Worm (Caenorhabditis elegans): ENCODE data around the gene tbc-1.

- TF ChIP-seq nhr-12 (tag; optimal IDR thresholded peaks at IDR 0.05): no peak
- TF ChIP-seq sma-9 (GFP tag; optimal IDR thresholded peaks at IDR 0.05): no peak
- no peak for TF ChIP-seq sma-9 (tag; optimal IDR thresholded peaks at IDR 0.05)
- TF ChIP-seq ztf-11 (tag; optimal IDR thresholded peaks at IDR 0.05): no peak
- no peak for TF ChIP-seq nhr-77 (tag; optimal IDR thresholded peaks at IDR 0.05)
- no peak for TF ChIP-seq alr-1 (tag; optimal IDR thresholded peaks at IDR 0.05)
- TF ChIP-seq gmeb-1 (tag; optimal IDR thresholded peaks at IDR 0.05): no peak
- no peak for TF ChIP-seq C34F6.9 (tag; optimal IDR thresholded peaks at IDR 0.05)
- no peak for TF ChIP-seq mab-5 (tag; optimal IDR thresholded peaks at IDR 0.05)
- no peak for TF ChIP-seq unc-55 (GFP tag; optimal IDR thresholded peaks at IDR 0.05)
- TF ChIP-seq lin-13 (GFP tag; optimal IDR thresholded peaks at IDR 0.05): no peak
- no peak for TF ChIP-seq egl-27 (tag; optimal IDR thresholded peaks at IDR 0.05)
These were observed 12.2 kb upstream of the tbc-1 start for ce11 chrX:14958401-14958800.

Measured in whole organism, L2 larva.